Fruit fly (Drosophila melanogaster) whole organism, wandering third instar larva: ENCODE data around the gene Zcchc7.
A peak's percentile ranks its signal among the peaks of the same experiment; 100 is the strongest.

ENCODE experiments used
- CG32264 ChIP-seq: fragments of 200-800 bp; sonication (Bioruptor generic); optimal IDR thresholded peaks from 2 replicates; lab custom pipeline; 2016; ENCODE audit warnings: missing biosample characterization, missing genetic modification characterization
- CrebA ChIP-seq: fragments of 200-800 bp; sonication (Bioruptor generic); optimal IDR thresholded peaks from 2 replicates; lab custom pipeline; 2016; ENCODE audit warnings: missing biosample characterization, mild to moderate bottlenecking, missing genetic modification characterization, borderline replicate concordance
- Dfd ChIP-seq: fragments of >200 bp; optimal IDR thresholded peaks from 2 replicates; lab custom pipeline; 2017; ENCODE audit warnings: missing biosample characterization, missing genetic modification characterization
- Dif ChIP-seq: fragments of 200-275, 200-300 bp; sonication (Bioruptor generic); optimal IDR thresholded peaks from 2 replicates; lab custom pipeline; 2018; ENCODE audit warnings: missing biosample characterization, missing genetic modification characterization; ENCODE audit not compliant: partially characterized antibody
- GATAd ChIP-seq: sonication (Bioruptor generic); optimal IDR thresholded peaks from 2 replicates; lab custom pipeline; 2016; ENCODE audit warnings: missing biosample characterization, missing genetic modification characterization
- HLH106 ChIP-seq: fragments of 200-800 bp; optimal IDR thresholded peaks from 3 replicates; lab custom pipeline; 2019; ENCODE audit warnings: missing biosample characterization, mild to moderate bottlenecking, missing genetic modification characterization, moderate library complexity
- Hnf4 ChIP-seq: fragments of 200-800 bp; sonication (Bioruptor generic); optimal IDR thresholded peaks from 2 replicates; lab custom pipeline; 2016; ENCODE audit warnings: missing biosample characterization, mild to moderate bottlenecking, missing genetic modification characterization
- Hr78 ChIP-seq: fragments of >200 bp; optimal IDR thresholded peaks from 2 replicates; lab custom pipeline; 2017; ENCODE audit warnings: missing biosample characterization, missing genetic modification characterization
- Mio ChIP-seq: sonication (Bioruptor generic); optimal IDR thresholded peaks from 2 replicates; lab custom pipeline; 2016; ENCODE audit warnings: missing biosample characterization, missing genetic modification characterization
- Myc ChIP-seq: fragments of >200 bp; optimal IDR thresholded peaks from 2 replicates; lab custom pipeline; 2017
- OdsH ChIP-seq: fragments of 200-800 bp; sonication (Bioruptor generic); optimal IDR thresholded peaks from 2 replicates; lab custom pipeline; 2016; ENCODE audit warnings: missing biosample characterization, mild to moderate bottlenecking, missing genetic modification characterization
- Rel ChIP-seq, 2 experiments: fragments of 200-800 bp; sonication (Bioruptor generic) in 1 of 2; optimal IDR thresholded peaks; 2 replicates in 1 of 2; 3 replicates in 1 of 2; lab custom pipeline; 2016 to 2019; ENCODE audit warnings: mild to moderate bottlenecking in 2 of 2, missing biosample characterization in 2 of 2, missing genetic modification characterization in 2 of 2, moderate library complexity in 1 of 2
- Sp1 ChIP-seq: fragments of 200-800 bp; sonication (Bioruptor generic); optimal IDR thresholded peaks from 3 replicates; lab custom pipeline; 2019; ENCODE audit warnings: missing biosample characterization, mild to moderate bottlenecking, missing genetic modification characterization, moderate library complexity
- Vsx2 ChIP-seq: fragments of 200-300, 225-300 bp; sonication (Bioruptor generic); optimal IDR thresholded peaks from 2 replicates; lab custom pipeline; 2018; ENCODE audit warnings: missing biosample characterization, missing genetic modification characterization; ENCODE audit not compliant: partially characterized antibody
- br ChIP-seq: fragments of 200-800 bp; sonication (Bioruptor generic); optimal IDR thresholded peaks from 2 replicates; lab custom pipeline; 2016; ENCODE audit warnings: missing biosample characterization, missing genetic modification characterization
- dl ChIP-seq, 2 experiments: fragments of 175-275, 200-275 bp in 1 of 2; fragments of 200-275 bp in 1 of 2; sonication (Bioruptor generic); optimal IDR thresholded peaks; lab custom pipeline; 2018; ENCODE audit warnings: mild to moderate bottlenecking in 2 of 2, missing biosample characterization in 2 of 2, missing genetic modification characterization in 2 of 2, moderate library complexity in 2 of 2; ENCODE audit not compliant: partially characterized antibody in 2 of 2, insufficient read depth in 1 of 2
- dmrt93B ChIP-seq: fragments of 200-800 bp; sonication (Bioruptor generic); optimal IDR thresholded peaks from 2 replicates; lab custom pipeline; 2018; ENCODE audit warnings: missing biosample characterization, mild to moderate bottlenecking, missing genetic modification characterization
- ey ChIP-seq: fragments of 200-800 bp; sonication (Bioruptor generic); optimal IDR thresholded peaks from 2 replicates; lab custom pipeline; 2016; ENCODE audit warnings: missing biosample characterization, missing genetic modification characterization
- foxo ChIP-seq, 2 experiments: fragments of 200-800 bp; sonication (Bioruptor generic); optimal IDR thresholded peaks; 2 replicates in 1 of 2; 3 replicates in 1 of 2; lab custom pipeline; 2016 to 2017; ENCODE audit warnings: missing biosample characterization in 2 of 2, missing genetic modification characterization in 2 of 2
- fru ChIP-seq: fragments of 200-800 bp; sonication (Bioruptor generic); optimal IDR thresholded peaks from 3 replicates; lab custom pipeline; 2016; ENCODE audit warnings: missing biosample characterization, mild to moderate bottlenecking, missing genetic modification characterization
- lola ChIP-seq: fragments of >200 bp; optimal IDR thresholded peaks from 2 replicates; lab custom pipeline; 2017; ENCODE audit warnings: missing biosample characterization, missing genetic modification characterization
- pan ChIP-seq: fragments of >200 bp; optimal IDR thresholded peaks from 2 replicates; lab custom pipeline; 2017
- sage ChIP-seq: fragments of 200-800 bp; sonication (Bioruptor generic); optimal IDR thresholded peaks from 2 replicates; lab custom pipeline; 2016; ENCODE audit warnings: missing biosample characterization, mild to moderate bottlenecking, missing genetic modification characterization
- sv ChIP-seq: fragments of 200-800 bp; sonication (Bioruptor generic); optimal IDR thresholded peaks from 3 replicates; lab custom pipeline; 2016; ENCODE audit warnings: missing biosample characterization, missing genetic modification characterization
- tai ChIP-seq: sonication (Bioruptor generic); optimal IDR thresholded peaks from 2 replicates; lab custom pipeline; 2016; ENCODE audit warnings: missing biosample characterization, missing genetic modification characterization
- usp ChIP-seq: fragments of >200 bp; optimal IDR thresholded peaks from 2 replicates; lab custom pipeline; 2017; ENCODE audit warnings: missing biosample characterization, missing genetic modification characterization
- woc ChIP-seq: sonication (Bioruptor generic); optimal IDR thresholded peaks from 2 replicates; lab custom pipeline; 2016; ENCODE audit warnings: missing biosample characterization, mild to moderate bottlenecking, missing genetic modification characterization

The Zcchc7 gene

dm6 chr3L:16851566-16851965 lies 6.4 kb downstream of the Zcchc7 start:
- no peak for TF ChIP-seq Vsx2 (GFP tag; lab: Kevin White, UChicago)
- peak; percentile 90 for TF ChIP-seq Dfd (GFP tag; lab: Kevin White, UChicago)
- TF ChIP-seq br = no peak

DNA sequence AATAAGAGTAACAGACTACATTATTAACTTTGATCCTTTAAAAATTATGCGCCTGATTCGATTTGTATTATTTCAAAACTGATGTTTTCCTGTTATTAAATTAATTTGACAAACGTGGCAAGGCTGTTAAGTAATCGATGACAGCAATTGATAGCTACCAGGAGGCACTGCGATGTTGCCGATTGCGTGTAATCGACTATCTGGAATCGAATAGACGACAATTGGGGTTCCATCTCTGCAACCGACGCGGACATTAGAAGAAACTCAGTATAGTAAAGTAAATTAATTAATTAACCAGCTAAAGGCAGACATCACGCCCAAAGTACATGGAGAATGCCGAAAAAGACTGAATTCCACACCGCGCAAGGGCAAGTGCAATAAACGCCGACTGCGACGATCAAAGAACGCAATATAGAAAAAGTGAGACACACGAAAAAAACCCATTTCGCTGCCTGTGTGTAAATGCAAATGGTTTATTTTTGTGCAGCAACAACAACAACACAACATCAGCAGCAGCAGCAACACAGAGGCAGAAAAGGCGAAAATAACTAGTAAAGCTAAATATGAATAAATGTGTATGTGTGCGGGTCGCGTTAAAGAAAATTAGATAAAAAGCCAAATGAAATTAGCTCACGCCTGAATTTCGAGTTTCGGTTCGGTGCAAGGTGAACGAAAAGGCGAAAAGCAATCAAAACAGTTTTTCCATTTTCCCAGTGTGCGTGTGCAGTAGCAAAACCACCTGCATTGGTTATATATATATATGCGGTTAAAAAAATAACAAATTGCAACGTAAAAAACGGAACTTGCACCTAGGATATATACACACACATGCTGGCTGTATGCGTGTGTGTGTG lies 8.6 kb downstream of the Zcchc7 start, which contains the start of gene sina:
Gene sina (plus strand): TSS at position 219 of the 854 bp plus-strand sequence.
- TF ChIP-seq Rel (GFP tag; optimal IDR thresholded peaks at IDR 0.05; lab: Kevin White, UChicago) (no peak), Rel (tag; optimal IDR thresholded peaks at IDR 0.05; lab: Kevin White, UChicago) (peak; percentile 78), dmrt93B (GFP tag; lab: Kevin White, UChicago) (no peak), Sp1 (GFP tag; lab: Kevin White, UChicago) (peak; percentile 13)

dm6 chr3L:16854387-16855033 lies 9.3 kb downstream of the Zcchc7 start:
- TF ChIP-seq dmrt93B (GFP tag; lab: Kevin White, UChicago) (no peak), CG32264 (GFP tag; lab: Kevin White, UChicago) (no peak), Vsx2 (GFP tag; lab: Kevin White, UChicago) (no peak), OdsH (no peak), CrebA (GFP tag; lab: Kevin White, UChicago) (no peak), tai (GFP tag; lab: Kevin White, UChicago) (no peak), GATAd (GFP tag; lab: Kevin White, UChicago) (no peak), woc (GFP tag; lab: Kevin White, UChicago) (no peak), br (no peak), ey (GFP tag; lab: Kevin White, UChicago) (no peak), usp (GFP tag; lab: Kevin White, UChicago) (no peak), Hr78 (no peak), foxo (GFP tag; optimal IDR thresholded peaks at IDR 0.05; lab: Kevin White, UChicago) (no peak), sv (GFP tag; lab: Kevin White, UChicago) (no peak), Dif (GFP tag; lab: Kevin White, UChicago) (no peak), HLH106 (tag; lab: Kevin White, UChicago) (no peak)
- TF ChIP-seq, all 38 proteins: peak for 0

DNA sequence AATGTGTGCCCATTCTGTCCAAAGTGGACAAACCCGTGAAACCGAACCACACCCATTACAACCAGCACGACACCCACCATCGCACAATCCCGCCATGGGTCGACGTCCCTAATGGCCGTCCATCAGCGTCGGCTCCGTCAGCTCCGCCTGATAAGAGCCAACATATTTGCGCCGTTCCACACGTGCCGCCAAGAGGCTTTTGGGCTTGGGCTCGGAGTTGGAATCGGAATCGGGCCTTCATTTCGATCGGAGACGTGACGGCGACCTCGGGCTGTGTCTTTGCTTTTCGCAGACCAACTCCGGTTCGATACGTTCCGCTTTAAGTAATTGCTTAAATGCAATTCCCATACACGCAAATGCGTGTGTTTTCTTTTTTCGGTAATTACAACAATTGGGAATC lies 10.1 kb downstream of the Zcchc7 start:
- TF ChIP-seq br (no peak), sv (GFP tag; lab: Kevin White, UChicago) (no peak), dl (GFP tag; optimal IDR thresholded peaks at IDR 0.05; lab: Kevin White, UChicago; ENCODE audit: insufficient read depth in 1 of 2, partially characterized antibody in 2 of 2) (no peak), sage (GFP tag; lab: Kevin White, UChicago) (no peak), pan (lab: Kevin White, UChicago) (no peak), Hr78 (no peak), Rel (GFP tag; optimal IDR thresholded peaks at IDR 0.05; lab: Kevin White, UChicago) (no peak), Rel (tag; optimal IDR thresholded peaks at IDR 0.05; lab: Kevin White, UChicago) (no peak), fru (GFP tag; lab: Kevin White, UChicago) (no peak), Mio (GFP tag; lab: Kevin White, UChicago) (no peak), Myc (lab: Kevin White, UChicago) (no peak)

DNA sequence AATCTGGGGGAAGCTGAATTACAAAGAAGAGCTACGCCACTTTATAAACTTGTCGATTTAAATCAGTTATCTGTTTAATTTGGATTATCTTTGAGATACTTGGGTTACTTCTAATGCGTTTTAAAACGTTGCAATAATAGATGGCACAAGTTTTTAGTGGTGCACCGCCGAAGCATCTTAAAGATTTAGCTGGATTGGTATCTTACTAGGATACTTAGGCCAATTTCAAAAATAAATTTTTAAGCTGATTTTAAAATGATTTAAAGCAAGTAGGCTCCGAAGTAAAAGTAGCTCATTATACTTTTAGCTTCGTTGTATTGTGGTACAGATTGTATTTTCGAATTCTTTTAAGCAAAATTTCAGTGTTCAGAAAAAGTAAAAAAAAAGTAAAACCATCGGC lies 13.6 kb downstream of the Zcchc7 start, which contains the start of gene sinah:
Gene sinah (plus strand): TSS at position 301 of the 400 bp plus-strand sequence.
- TF ChIP-seq Hnf4 (GFP tag; lab: Kevin White, UChicago) (no peak), lola (no peak), CrebA (GFP tag; lab: Kevin White, UChicago) (no peak), usp (GFP tag; lab: Kevin White, UChicago) (no peak), br (no peak)
